Fruit fly (Drosophila melanogaster) whole organism, embryonic: ENCODE results near the gene BomBc3.

Source experiments
- Ada2b ChIP-seq: fragments of 200-800 bp; sonication (Bioruptor generic); IDR thresholded peaks from 2 replicates; pipeline ENCODE4 v1.3.6; 2022; ENCODE audit warnings: missing biosample characterization, missing genetic modification characterization
- Asciz ChIP-seq: fragments of 200-800 bp; sonication (Bioruptor generic); optimal IDR thresholded peaks from 2 replicates; lab custom pipeline; 2017; ENCODE audit warnings: missing biosample characterization, mild to moderate bottlenecking, missing genetic modification characterization, missing genetic modification reagents
- Atf3 ChIP-seq: fragments of 200-800 bp; sonication (Bioruptor generic); optimal IDR thresholded peaks from 3 replicates; lab custom pipeline; 2016; ENCODE audit warnings: missing biosample characterization, missing genetic modification characterization
- Atf6 ChIP-seq: fragments of 200-800 bp; sonication (Bioruptor generic); IDR thresholded peaks from 2 replicates; pipeline ENCODE4 v1.3.6; 2022; ENCODE audit warnings: missing biosample characterization, missing genetic modification characterization
- CG11560 ChIP-seq: fragments of 200-800 bp; sonication (Bioruptor generic); IDR thresholded peaks from 3 replicates; pipeline ENCODE4 v1.3.6; 2022; ENCODE audit warnings: missing biosample characterization, missing genetic modification characterization
- CG14441 ChIP-seq: fragments of 200-800 bp; sonication (Bioruptor generic); IDR thresholded peaks from 2 replicates; pipeline ENCODE4 v1.3.6; 2022; ENCODE audit warnings: missing biosample characterization, missing genetic modification characterization
- CG14965 ChIP-seq: fragments of 200-800 bp; sonication (Bioruptor generic); optimal IDR thresholded peaks from 2 replicates; lab custom pipeline; 2016; ENCODE audit warnings: missing biosample characterization, missing genetic modification characterization, borderline replicate concordance
- CG1647 ChIP-seq: fragments of 200-800 bp; sonication (Bioruptor generic); optimal IDR thresholded peaks from 3 replicates; lab custom pipeline; 2016; ENCODE audit warnings: missing biosample characterization, missing genetic modification characterization
- CG16863 ChIP-seq: fragments of 200-800 bp; sonication (Bioruptor generic); optimal IDR thresholded peaks from 3 replicates; lab custom pipeline; 2016; ENCODE audit warnings: missing biosample characterization, missing genetic modification characterization
- CG18599 ChIP-seq: fragments of 200-800 bp; sonication (Bioruptor generic); optimal IDR thresholded peaks from 3 replicates; lab custom pipeline; 2017; ENCODE audit warnings: missing biosample characterization, missing genetic modification characterization, mild to moderate bottlenecking, moderate library complexity, missing genetic modification reagents
- CG2116 ChIP-seq: fragments of 200-800 bp; sonication (Bioruptor generic); optimal IDR thresholded peaks from 3 replicates; lab custom pipeline; 2018; ENCODE audit warnings: missing biosample characterization, mild to moderate bottlenecking, missing genetic modification characterization
- CG31365 ChIP-seq: fragments of 200-800 bp; sonication (Bioruptor generic); optimal IDR thresholded peaks from 2 replicates; lab custom pipeline; 2018; ENCODE audit warnings: missing biosample characterization, mild to moderate bottlenecking, missing genetic modification characterization
- CG3163 ChIP-seq: fragments of 200-800 bp; sonication (Bioruptor generic); optimal IDR thresholded peaks from 3 replicates; lab custom pipeline; 2016; ENCODE audit warnings: missing biosample characterization, missing genetic modification characterization
- CG33557 ChIP-seq: fragments of 200-800 bp; sonication (Bioruptor generic); optimal IDR thresholded peaks from 2 replicates; lab custom pipeline; 2019; ENCODE audit warnings: missing biosample characterization, mild to moderate bottlenecking, missing genetic modification characterization, moderate library complexity
- CG4282 ChIP-seq: fragments of 200-800 bp; sonication (Bioruptor generic); optimal IDR thresholded peaks from 2 replicates; lab custom pipeline; 2016; ENCODE audit warnings: missing biosample characterization, missing genetic modification characterization
- CG4328 ChIP-seq: fragments of 200-800 bp; sonication (Bioruptor generic); optimal IDR thresholded peaks from 3 replicates; lab custom pipeline; 2017; ENCODE audit warnings: missing biosample characterization, missing genetic modification reagents, missing genetic modification characterization
- CG43689 ChIP-seq: fragments of 200-800 bp; sonication (Bioruptor generic); IDR thresholded peaks from 2 replicates; pipeline ENCODE4 v1.3.6; 2022; ENCODE audit warnings: missing biosample characterization, missing genetic modification characterization
- CG5180 ChIP-seq: fragments of 200-800 bp; sonication (Bioruptor generic); optimal IDR thresholded peaks from 3 replicates; lab custom pipeline; 2017; ENCODE audit warnings: missing biosample characterization, missing genetic modification characterization, mild to moderate bottlenecking, moderate library complexity, missing genetic modification reagents
- CG6791 ChIP-seq: fragments of 200-800 bp; sonication (Bioruptor generic); IDR thresholded peaks from 3 replicates; pipeline ENCODE4 v1.3.6; 2022; ENCODE audit warnings: missing biosample characterization, missing genetic modification characterization; ENCODE audit not compliant: partially characterized antibody
- CG6854 ChIP-seq: fragments of 200-800 bp; sonication (Bioruptor generic); optimal IDR thresholded peaks from 3 replicates; lab custom pipeline; 2017; ENCODE audit warnings: missing biosample characterization, mild to moderate bottlenecking, missing genetic modification characterization
- CG7928 ChIP-seq: fragments of 200-800 bp; sonication (Bioruptor generic); optimal IDR thresholded peaks from 2 replicates; lab custom pipeline; 2017; ENCODE audit warnings: missing biosample characterization, mild to moderate bottlenecking, missing genetic modification characterization
- CG7987 ChIP-seq: fragments of 200-800 bp; sonication (Bioruptor generic); optimal IDR thresholded peaks from 2 replicates; lab custom pipeline; 2018; ENCODE audit warnings: missing biosample characterization, mild to moderate bottlenecking, missing genetic modification characterization, moderate library complexity
- Chrac-16 ChIP-seq: fragments of 200-800 bp; sonication (Bioruptor generic); optimal IDR thresholded peaks from 3 replicates; lab custom pipeline; 2016; ENCODE audit warnings: missing biosample characterization, missing genetic modification characterization
- Ets65A ChIP-seq: fragments of 200-800 bp; sonication (Bioruptor generic); peaks from one replicate; lab custom pipeline; 2016; ENCODE audit warnings: missing biosample characterization, missing genetic modification characterization
- Gug ChIP-seq: fragments of 200-800 bp; sonication (Bioruptor generic); IDR thresholded peaks from 4 replicates; pipeline ENCODE4 v1.3.6; 2022; ENCODE audit warnings: missing biosample characterization, missing genetic modification characterization
- HLHmδ ChIP-seq: fragments of 200-800 bp; sonication (Bioruptor generic); optimal IDR thresholded peaks from 2 replicates; lab custom pipeline; 2018; ENCODE audit warnings: missing biosample characterization, mild to moderate bottlenecking, missing genetic modification characterization, moderate library complexity
- Meics ChIP-seq: fragments of 200-800 bp; sonication (Bioruptor generic); optimal IDR thresholded peaks from 2 replicates; lab custom pipeline; 2017; ENCODE audit warnings: missing biosample characterization, mild to moderate bottlenecking, missing genetic modification characterization
- Optix ChIP-seq: fragments of 200-800 bp; sonication (Bioruptor generic); IDR thresholded peaks from 3 replicates; pipeline ENCODE4 v1.3.6; 2022; ENCODE audit warnings: missing biosample characterization, missing genetic modification characterization
- Sry-δ ChIP-seq: fragments of 200-800 bp; sonication (Bioruptor generic); optimal IDR thresholded peaks from 2 replicates; lab custom pipeline; 2016; ENCODE audit warnings: missing biosample characterization, missing genetic modification characterization
- Trl ChIP-seq, 3 experiments: fragments of >200 bp in 2 of 3; fragments of 200-800 bp in 1 of 3; sonication (Bioruptor generic) in 1 of 3; optimal IDR thresholded peaks; 2 replicates in 1 of 3; 3 replicates in 2 of 3; lab custom pipeline; 2016 to 2017; ENCODE audit warnings: missing biosample characterization in 1 of 3, missing genetic modification characterization in 1 of 3
- Xbp1 ChIP-seq: fragments of 200-800 bp; sonication (Bioruptor generic); optimal IDR thresholded peaks from 3 replicates; lab custom pipeline; 2016; ENCODE audit warnings: missing biosample characterization, mild to moderate bottlenecking, missing genetic modification characterization
- bigmax ChIP-seq: fragments of 200-800 bp; sonication (Bioruptor generic); optimal IDR thresholded peaks from 2 replicates; lab custom pipeline; 2018; ENCODE audit warnings: missing biosample characterization, mild to moderate bottlenecking, missing genetic modification characterization
- cas ChIP-seq: fragments of 200-800 bp; sonication (Bioruptor generic); IDR thresholded peaks from 2 replicates; pipeline ENCODE4 v1.3.6; 2022; ENCODE audit warnings: missing biosample characterization, missing genetic modification characterization
- caup ChIP-seq: fragments of 200-800 bp; sonication (Bioruptor generic); optimal IDR thresholded peaks from 3 replicates; lab custom pipeline; 2017; ENCODE audit warnings: missing biosample characterization, mild to moderate bottlenecking, missing genetic modification characterization, moderate library complexity; ENCODE audit not compliant: severe bottlenecking
- chn ChIP-seq: fragments of 200-800 bp; sonication (Bioruptor generic); optimal IDR thresholded peaks from 2 replicates; lab custom pipeline; 2016; ENCODE audit warnings: missing biosample characterization, missing genetic modification characterization
- esg ChIP-seq: fragments of 200-800 bp; sonication (Bioruptor generic); conservative IDR thresholded peaks from 2 replicates; pipeline ENCODE4 v1.3.6; 2022; ENCODE audit warnings: missing biosample characterization, missing genetic modification characterization
- fd96Cb ChIP-seq: fragments of 200-800 bp; sonication (Bioruptor generic); optimal IDR thresholded peaks from 2 replicates; lab custom pipeline; 2018; ENCODE audit warnings: missing biosample characterization, mild to moderate bottlenecking, missing genetic modification characterization, moderate library complexity
- ftz-f1 ChIP-seq: fragments of 200-800 bp; sonication (Bioruptor generic); optimal IDR thresholded peaks from 2 replicates; lab custom pipeline; 2016; ENCODE audit warnings: missing biosample characterization, missing genetic modification characterization
- gce ChIP-seq: fragments of 200-800 bp; sonication (Bioruptor generic); IDR thresholded peaks from 3 replicates; pipeline ENCODE4 v1.3.6; 2022; ENCODE audit warnings: missing biosample characterization, missing genetic modification characterization
- hth ChIP-seq: fragments of >200 bp; optimal IDR thresholded peaks from 2 replicates; lab custom pipeline; 2017; ENCODE audit warnings: inconsistent platforms
- ind ChIP-seq: fragments of 200-800 bp; sonication (Bioruptor generic); optimal IDR thresholded peaks from 3 replicates; lab custom pipeline; 2016; ENCODE audit warnings: missing biosample characterization, missing genetic modification characterization
- kay ChIP-seq: fragments of 200-800 bp; sonication (Bioruptor generic); optimal IDR thresholded peaks from 2 replicates; lab custom pipeline; 2016; ENCODE audit warnings: missing biosample characterization, missing genetic modification characterization
- lab ChIP-seq: fragments of 200-800 bp; sonication (Bioruptor generic); optimal IDR thresholded peaks from 3 replicates; lab custom pipeline; 2017; ENCODE audit warnings: missing biosample characterization, missing genetic modification characterization, mild to moderate bottlenecking, moderate library complexity, missing genetic modification reagents
- lov ChIP-seq, 2 experiments: fragments of 200-800 bp in 1 of 2; fragments of >200 bp in 1 of 2; sonication (Bioruptor generic) in 1 of 2; IDR thresholded peaks in 1 of 2; optimal IDR thresholded peaks in 1 of 2; 2 replicates in 1 of 2; 3 replicates in 1 of 2; pipeline versions ENCODE4 v1.3.6 to Lab custom; 2017 to 2022; ENCODE audit warnings: missing biosample characterization in 1 of 2, missing genetic modification characterization in 1 of 2
- nau ChIP-seq: fragments of 200-800 bp; sonication (Bioruptor generic); optimal IDR thresholded peaks from 3 replicates; lab custom pipeline; 2017; ENCODE audit warnings: missing biosample characterization, mild to moderate bottlenecking, missing genetic modification characterization, missing genetic modification reagents
- pros ChIP-seq: fragments of 200-800 bp; sonication (Bioruptor generic); optimal IDR thresholded peaks from 3 replicates; lab custom pipeline; 2019; ENCODE audit warnings: missing biosample characterization, mild to moderate bottlenecking, missing genetic modification characterization, moderate library complexity
- sisA ChIP-seq: fragments of 200-800 bp; sonication (Bioruptor generic); IDR thresholded peaks from 2 replicates; pipeline ENCODE4 v1.3.6; 2022; ENCODE audit warnings: missing biosample characterization, missing genetic modification characterization
- sqz ChIP-seq: fragments of 200-800 bp; sonication (Bioruptor generic); optimal IDR thresholded peaks from 3 replicates; lab custom pipeline; 2018; ENCODE audit warnings: missing biosample characterization, mild to moderate bottlenecking, missing genetic modification characterization
- trem ChIP-seq: fragments of 200-800 bp; optimal IDR thresholded peaks from 3 replicates; lab custom pipeline; 2019; ENCODE audit warnings: missing biosample characterization, mild to moderate bottlenecking, missing genetic modification characterization, moderate library complexity

BomBc3 gene

dm6 chr3R:22133337-22134014 lies 46.6 kb downstream of the BomBc3 start, which contains the start of gene SKIP (continued):
- TF ChIP-seq Optix (no peak), Chrac-16 (GFP tag; lab: Kevin White, UChicago) (no peak), fd96Cb (tag; lab: Kevin White, UChicago) (no peak), sqz (GFP tag; lab: Kevin White, UChicago) (no peak), CG1647 (GFP tag; lab: Kevin White, UChicago) (no peak), CG6791 (no peak), Xbp1 (GFP tag; lab: Kevin White, UChicago) (peak; percentile 13), Ada2b (GFP tag; lab: Robert Waterston, UW) (no peak), CG14965 (no peak), Gug (GFP tag; lab: Robert Waterston, UW) (peak; percentile 39; the same call in 1 of the 4 replicates), CG33557 (GFP tag; lab: Kevin White, UChicago) (no peak), nau (no peak), chn (GFP tag; lab: Kevin White, UChicago) (peak; percentile 25), bigmax (GFP tag; lab: Kevin White, UChicago) (no peak), kay (GFP tag; lab: Kevin White, UChicago) (no peak), sisA (GFP tag; lab: Robert Waterston, UW) (no peak), caup (GFP tag; lab: Kevin White, UChicago) (peak; percentile 76), Asciz (GFP tag; lab: Kevin White, UChicago) (no peak), pros (GFP tag; lab: Kevin White, UChicago) (no peak), CG3163 (GFP tag; lab: Kevin White, UChicago) (peak; percentile 31), ind (no peak), CG11560 (no peak), CG18599 (GFP tag; lab: Kevin White, UChicago) (peak; percentile 39), Sry-δ (GFP tag; lab: Kevin White, UChicago) (peak; percentile 32), Trl (optimal IDR thresholded peaks at IDR 0.05; lab: Kevin White, UChicago) (peak in 1 of 2 experiments; percentile 42), Trl (GFP tag; optimal IDR thresholded peaks at IDR 0.05; lab: Kevin White, UChicago) (peak; percentile 46), HLHmδ (GFP tag; lab: Kevin White, UChicago) (no peak), Meics (GFP tag; lab: Kevin White, UChicago) (peak; percentile 27), CG6854 (GFP tag; lab: Kevin White, UChicago) (no peak), CG4282 (GFP tag; lab: Kevin White, UChicago) (no peak), CG14441 (GFP tag; lab: Robert Waterston, UW) (0 out of 2 replicates have a peak, but pooled peaks have one; percentile 15), CG2116 (peak; percentile 20), CG7987 (GFP tag; lab: Kevin White, UChicago) (peak; percentile 70), CG16863 (GFP tag; lab: Kevin White, UChicago) (no peak), lab (GFP tag; lab: Kevin White, UChicago) (peak; percentile 59), CG4328 (GFP tag; lab: Kevin White, UChicago) (no peak), cas (GFP tag; lab: Robert Waterston, UW) (0 out of 2 replicates have a peak, but pooled peaks have one; percentile 15), Atf6 (GFP tag; lab: Robert Waterston, UW) (no peak), CG5180 (GFP tag; lab: Kevin White, UChicago) (peak; percentile 100), esg (GFP tag; lab: Robert Waterston, UW) (no peak), hth (lab: Kevin White, UChicago) (no peak), ftz-f1 (GFP tag; lab: Kevin White, UChicago) (peak; percentile 22), Ets65A (GFP tag; lab: Kevin White, UChicago) (peak; percentile 35), trem (peak; percentile 42), CG31365 (tag; lab: Kevin White, UChicago) (no peak), lov (optimal IDR thresholded peaks at IDR 0.05; lab: Kevin White, UChicago) (no peak), lov (GFP tag; IDR thresholded peaks at IDR 0.05; lab: Robert Waterston, UW) (no peak), gce (no peak), CG7928 (no peak), Atf3 (GFP tag; lab: Kevin White, UChicago) (no peak), CG43689 (GFP tag; lab: Robert Waterston, UW) (no peak)
